Worm (Caenorhabditis elegans) whole organism, young adult: ENCODE results near the gene bcf-1.

Experiments used
- D2030.7 ChIP-seq: fragments of 200-800 bp; sonication (Bioruptor generic); IDR thresholded peaks from 2 replicates; pipeline ENCODE4 v1.3.6; 2022; ENCODE audit warnings: missing genetic modification reagents, missing genetic modification characterization, missing compliant biosample characterization
- F10E7.11 ChIP-seq: sonication (generic microtip); optimal IDR thresholded peaks from 2 replicates; lab custom pipeline; 2017; ENCODE audit warnings: mild to moderate bottlenecking, missing genetic modification characterization, moderate library complexity, missing compliant biosample characterization
- F33H1.4 ChIP-seq: fragments of 200-800 bp; sonication (Bioruptor generic); IDR thresholded peaks from 2 replicates; pipeline ENCODE4 v1.3.6; 2022; ENCODE audit warnings: missing genetic modification reagents, missing genetic modification characterization, missing compliant biosample characterization
- K11D2.4 ChIP-seq: fragments of 200-800 bp; sonication (Bioruptor generic); IDR thresholded peaks from 2 replicates; pipeline ENCODE4 v1.3.6; 2022; ENCODE audit warnings: missing genetic modification reagents, missing genetic modification characterization, missing compliant biosample characterization
- K12H6.12 ChIP-seq: fragments of 200-800 bp; sonication (Bioruptor generic); optimal IDR thresholded peaks from 2 replicates; lab custom pipeline; 2018; ENCODE audit warnings: mild to moderate bottlenecking, missing genetic modification characterization, missing compliant biosample characterization
- Y53G8AR.9 ChIP-seq: fragments of 200-800 bp; sonication (Bioruptor generic); conservative IDR thresholded peaks from 2 replicates; pipeline ENCODE4 v1.3.6; 2022; ENCODE audit warnings: missing genetic modification reagents, missing genetic modification characterization, missing compliant biosample characterization
- Y95B8A.8 ChIP-seq: fragments of 200-800 bp; sonication (Bioruptor generic); IDR thresholded peaks from 2 replicates; pipeline ENCODE4 v1.3.6; 2022; ENCODE audit warnings: missing genetic modification reagents, missing genetic modification characterization, missing compliant biosample characterization
- ZK185.1 ChIP-seq: sonication (generic microtip); optimal IDR thresholded peaks from 2 replicates; lab custom pipeline; 2016; ENCODE audit warnings: mild to moderate bottlenecking, missing genetic modification characterization, missing compliant biosample characterization; ENCODE audit not compliant: poor library complexity, severe bottlenecking
- ama-1 ChIP-seq, 3 experiments: fragments of 150-350 bp in 1 of 3; sonication (generic microtip) in 2 of 3; optimal IDR thresholded peaks; 2 replicates each; lab custom pipeline; 2014 to 2018; ENCODE audit warnings: missing biosample characterization in 2 of 3, missing genetic modification characterization in 2 of 3, missing genetic modification reagents in 2 of 3
- aptf-2 ChIP-seq: fragments of 200-800 bp; sonication (Bioruptor generic); conservative IDR thresholded peaks from 2 replicates; pipeline ENCODE4 v1.3.6; 2022; ENCODE audit warnings: missing genetic modification reagents, missing genetic modification characterization, missing compliant biosample characterization
- attf-3 ChIP-seq: fragments of 200-800 bp; sonication (Bioruptor generic); conservative IDR thresholded peaks from 2 replicates; pipeline ENCODE4 v1.3.6; 2022; ENCODE audit warnings: missing genetic modification reagents, missing genetic modification characterization, missing compliant biosample characterization
- ccch-3 ChIP-seq: fragments of 200-800 bp; sonication (Bioruptor generic); optimal IDR thresholded peaks from 2 replicates; lab custom pipeline; 2018; ENCODE audit warnings: mild to moderate bottlenecking, missing genetic modification characterization, missing compliant biosample characterization
- cebp-1 ChIP-seq, 2 experiments: fragments of 200-800 bp in 1 of 2; sonication (Bioruptor generic) in 1 of 2; sonication (generic microtip) in 1 of 2; IDR thresholded peaks in 1 of 2; optimal IDR thresholded peaks in 1 of 2; 2 replicates each; pipeline versions ENCODE4 v1.3.6 to Lab custom; 2017 to 2022; ENCODE audit warnings: missing compliant biosample characterization in 2 of 2, missing genetic modification characterization in 2 of 2, mild to moderate bottlenecking in 1 of 2, missing genetic modification reagents in 1 of 2, moderate library complexity in 1 of 2
- die-1 ChIP-seq: sonication (generic microtip); optimal IDR thresholded peaks from 2 replicates; lab custom pipeline; 2016; ENCODE audit warnings: missing genotype, mild to moderate bottlenecking, missing genetic modification characterization, missing compliant biosample characterization
- dox-1 ChIP-seq: fragments of 200-800 bp; sonication (Bioruptor generic); IDR thresholded peaks from 2 replicates; pipeline ENCODE4 v1.3.6; 2022; ENCODE audit warnings: missing genetic modification reagents, missing genetic modification characterization, missing compliant biosample characterization
- egl-18 ChIP-seq: fragments of 200-800 bp; sonication (Bioruptor generic); IDR thresholded peaks from 2 replicates; pipeline ENCODE4 v1.3.6; 2022; ENCODE audit warnings: missing genetic modification reagents, missing genetic modification characterization, missing compliant biosample characterization
- ekl-4 ChIP-seq: fragments of 200-800 bp; sonication (Bioruptor generic); IDR thresholded peaks from 2 replicates; pipeline ENCODE4 v1.3.6; 2022; ENCODE audit warnings: missing genetic modification reagents, missing genetic modification characterization, missing compliant biosample characterization
- hmg-1.2 ChIP-seq: fragments of 200-800 bp; sonication (Bioruptor generic); IDR thresholded peaks from 2 replicates; pipeline ENCODE4 v1.3.6; 2022; ENCODE audit warnings: missing genetic modification reagents, missing genetic modification characterization, missing compliant biosample characterization
- lin-26 ChIP-seq: fragments of 200-800 bp; sonication (Bioruptor generic); IDR thresholded peaks from 2 replicates; pipeline ENCODE4 v1.3.6; 2022; ENCODE audit warnings: missing genetic modification reagents, missing genetic modification characterization, missing compliant biosample characterization
- lin-54 ChIP-seq: fragments of 200-800 bp; sonication (Bioruptor generic); optimal IDR thresholded peaks from 2 replicates; lab custom pipeline; 2018; ENCODE audit warnings: mild to moderate bottlenecking, missing genetic modification characterization, missing compliant biosample characterization
- lsl-1 ChIP-seq: fragments of 200-800 bp; sonication (Bioruptor generic); optimal IDR thresholded peaks from 2 replicates; lab custom pipeline; 2018; ENCODE audit warnings: mild to moderate bottlenecking, missing genetic modification characterization, moderate library complexity, missing compliant biosample characterization
- madf-3 ChIP-seq: fragments of 200-800 bp; sonication (Bioruptor generic); IDR thresholded peaks from 2 replicates; pipeline ENCODE4 v1.3.6; 2022; ENCODE audit warnings: missing genetic modification reagents, missing genetic modification characterization, missing compliant biosample characterization
- madf-6 ChIP-seq: fragments of 200-800 bp; sonication (Bioruptor generic); IDR thresholded peaks from 2 replicates; pipeline ENCODE4 v1.3.6; 2022; ENCODE audit warnings: missing genetic modification reagents, missing genetic modification characterization, missing compliant biosample characterization
- madf-8 ChIP-seq: fragments of 200-800 bp; sonication (Bioruptor generic); conservative IDR thresholded peaks from 2 replicates; pipeline ENCODE4 v1.3.6; 2022; ENCODE audit warnings: missing genetic modification reagents, missing genetic modification characterization, missing compliant biosample characterization
- mcd-1 ChIP-seq: fragments of 200-800 bp; sonication (Bioruptor generic); IDR thresholded peaks from 2 replicates; pipeline ENCODE4 v1.3.6; 2022; ENCODE audit warnings: missing genetic modification reagents, missing genetic modification characterization, missing compliant biosample characterization
- mxl-1 ChIP-seq: sonication (generic microtip); optimal IDR thresholded peaks from 2 replicates; lab custom pipeline; 2016; ENCODE audit warnings: missing genetic modification characterization, missing compliant biosample characterization
- nfyb-1 ChIP-seq: fragments of 200-800 bp; sonication (Bioruptor generic); IDR thresholded peaks from 2 replicates; pipeline ENCODE4 v1.3.6; 2022; ENCODE audit warnings: missing genetic modification reagents, missing genetic modification characterization, missing compliant biosample characterization
- nhr-80 ChIP-seq: sonication (generic microtip); optimal IDR thresholded peaks from 2 replicates; lab custom pipeline; 2016; ENCODE audit warnings: missing genetic modification characterization, missing compliant biosample characterization
- snpc-3.4 ChIP-seq: sonication (generic microtip); optimal IDR thresholded peaks from 2 replicates; lab custom pipeline; 2017; ENCODE audit warnings: missing genetic modification characterization, mild to moderate bottlenecking, missing compliant biosample characterization, antibody characterized with exemption, moderate library complexity, missing genotype, missing genetic modification reagents
- snpc-4 ChIP-seq, 5 experiments: fragments of 150-350 bp in 1 of 5; sonication (generic microtip) in 4 of 5; optimal IDR thresholded peaks; 2 replicates each; lab custom pipeline; 2014 to 2018; ENCODE audit warnings: missing genetic modification characterization in 5 of 5, missing biosample characterization in 3 of 5, antibody characterized with exemption in 2 of 5, mild to moderate bottlenecking in 2 of 5, missing compliant biosample characterization in 2 of 5, missing genotype in 2 of 5, moderate library complexity in 2 of 5, missing genetic modification reagents in 1 of 5
- tbp1 ChIP-seq: fragments of 200-800 bp; sonication (Bioruptor generic); optimal IDR thresholded peaks from 2 replicates; lab custom pipeline; 2018; ENCODE audit warnings: mild to moderate bottlenecking, missing genetic modification characterization, missing compliant biosample characterization
- zfh-2 ChIP-seq: fragments of 200-800 bp; sonication (Bioruptor generic); conservative IDR thresholded peaks from 2 replicates; pipeline ENCODE4 v1.3.6; 2022; ENCODE audit warnings: missing genetic modification reagents, missing genetic modification characterization, missing compliant biosample characterization
- ztf-18 ChIP-seq: sonication (generic microtip); optimal IDR thresholded peaks from 2 replicates; lab custom pipeline; 2016; ENCODE audit warnings: missing genotype, mild to moderate bottlenecking, missing genetic modification characterization, missing compliant biosample characterization
- ztf-25 ChIP-seq: fragments of 200-800 bp; sonication (Bioruptor generic); IDR thresholded peaks from 2 replicates; pipeline ENCODE4 v1.3.6; 2022; ENCODE audit warnings: missing genetic modification reagents, missing genetic modification characterization, missing compliant biosample characterization
- ztf-6 ChIP-seq: fragments of 200-800 bp; sonication (Bioruptor generic); IDR thresholded peaks from 2 replicates; pipeline ENCODE4 v1.3.6; 2022; ENCODE audit warnings: missing genetic modification reagents, missing genetic modification characterization, missing compliant biosample characterization

Gene bcf-1

DNA sequence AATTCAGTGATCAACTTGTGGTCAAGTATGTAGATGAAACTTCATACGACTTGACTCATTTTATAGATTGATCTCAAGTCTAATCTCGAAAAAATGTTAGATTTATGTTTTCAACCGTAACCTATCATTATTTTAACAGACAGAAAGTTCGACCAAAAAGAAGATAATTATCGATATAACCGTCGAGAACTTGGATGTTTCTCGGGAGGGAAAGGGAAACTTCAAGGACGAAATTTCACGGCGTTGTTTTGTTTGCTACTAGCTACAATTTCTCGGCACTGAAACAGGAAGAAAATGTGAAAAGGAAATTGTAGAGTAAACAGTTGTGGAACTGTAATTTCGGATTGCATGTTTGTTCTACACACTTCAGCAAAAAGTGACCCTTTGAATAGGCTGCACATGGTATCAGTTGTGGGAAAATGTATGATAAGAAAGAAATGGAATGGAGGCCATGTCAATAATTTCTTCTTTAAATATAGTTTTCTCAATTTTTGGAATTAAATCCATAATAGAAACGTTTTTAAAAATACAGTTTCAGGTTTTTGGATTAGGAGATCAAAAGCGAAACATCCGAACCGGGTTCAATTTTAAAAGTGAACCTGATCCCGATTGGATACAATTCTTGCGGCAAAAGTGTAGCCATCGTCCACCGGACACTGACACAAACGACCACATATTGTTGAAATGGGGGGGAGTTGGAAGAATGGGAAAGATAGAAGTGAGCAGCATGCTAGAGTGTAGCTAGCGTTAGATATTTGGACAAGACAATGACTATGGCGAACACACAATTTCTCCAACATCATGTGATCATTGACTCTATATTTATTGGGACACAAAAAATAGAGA is 22.2 kb upstream of the bcf-1 start:
- TF ChIP-seq zfh-2: no peak
- no peak for TF ChIP-seq ama-1 (optimal IDR thresholded peaks at IDR 0.05; lab: Kevin White, UChicago)
- peak in 1 of 2 experiments; percentile 8 for TF ChIP-seq ama-1 (GFP tag; optimal IDR thresholded peaks at IDR 0.05; lab: Kevin White, UChicago)
- TF ChIP-seq madf-3: no peak
- TF ChIP-seq lin-26: no peak
- TF ChIP-seq attf-3 (GFP tag; lab: Robert Waterston, UW): no peak
- TF ChIP-seq F10E7.11 (tag; lab: Kevin White, UChicago): no peak
- TF ChIP-seq F33H1.4 (GFP tag; lab: Robert Waterston, UW): 0 out of 2 replicates have a peak, but pooled peaks have one; percentile 9
- TF ChIP-seq nfyb-1 (GFP tag; lab: Robert Waterston, UW): peak; percentile 52; the same call in 1 of the 2 replicates
- no peak for TF ChIP-seq snpc-4 (GFP tag; optimal IDR thresholded peaks at IDR 0.05; lab: Kevin White, UChicago)
- TF ChIP-seq snpc-4 (tag; optimal IDR thresholded peaks at IDR 0.05; lab: Kevin White, UChicago): peak in 1 of 4 experiments; percentile 1
- TF ChIP-seq nhr-80 (tag; lab: Kevin White, UChicago): peak; percentile 71
- TF ChIP-seq snpc-3.4 (tag; lab: Kevin White, UChicago): no peak
- no peak for TF ChIP-seq ztf-25
- no peak for TF ChIP-seq cebp-1 (GFP tag; IDR thresholded peaks at IDR 0.05; lab: Robert Waterston, UW)
- TF ChIP-seq cebp-1 (tag; optimal IDR thresholded peaks at IDR 0.05; lab: Kevin White, UChicago): peak; percentile 48
- no peak for TF ChIP-seq K11D2.4 (GFP tag; lab: Robert Waterston, UW)

DNA sequence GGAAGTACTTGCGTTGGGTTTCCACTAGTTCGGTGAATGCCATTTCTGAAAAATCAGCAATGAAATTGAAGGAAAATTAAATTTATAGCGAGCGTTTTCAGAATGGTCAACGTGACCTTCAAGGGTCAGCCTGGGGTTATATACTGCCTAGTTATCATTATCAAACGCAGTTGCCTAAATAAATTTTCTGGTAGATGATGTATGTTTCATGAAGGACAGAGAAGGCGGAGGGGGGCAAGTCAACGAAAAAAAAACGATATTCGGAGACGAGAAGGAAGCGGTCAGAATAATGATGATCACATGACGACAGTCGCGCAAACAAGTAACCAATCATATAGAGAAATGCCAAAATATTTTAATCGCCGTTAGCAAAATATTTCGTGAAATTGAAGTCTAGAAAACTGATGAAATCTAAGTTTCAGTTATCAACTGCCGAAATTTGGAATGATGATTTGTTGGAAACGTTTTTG is 21.3 kb upstream of the bcf-1 start, which contains the start of gene alh-4:
TSS of gene alh-4 (minus strand) at position 51 of the 470 bp plus-strand sequence.
- no peak for TF ChIP-seq egl-18 (GFP tag; lab: Robert Waterston, UW)
- no peak for TF ChIP-seq cebp-1 (GFP tag; IDR thresholded peaks at IDR 0.05; lab: Robert Waterston, UW)
- TF ChIP-seq cebp-1 (tag; optimal IDR thresholded peaks at IDR 0.05; lab: Kevin White, UChicago): peak; percentile 17
- no peak for TF ChIP-seq mxl-1
- TF ChIP-seq, all 124 proteins: peak for 1

DNA sequence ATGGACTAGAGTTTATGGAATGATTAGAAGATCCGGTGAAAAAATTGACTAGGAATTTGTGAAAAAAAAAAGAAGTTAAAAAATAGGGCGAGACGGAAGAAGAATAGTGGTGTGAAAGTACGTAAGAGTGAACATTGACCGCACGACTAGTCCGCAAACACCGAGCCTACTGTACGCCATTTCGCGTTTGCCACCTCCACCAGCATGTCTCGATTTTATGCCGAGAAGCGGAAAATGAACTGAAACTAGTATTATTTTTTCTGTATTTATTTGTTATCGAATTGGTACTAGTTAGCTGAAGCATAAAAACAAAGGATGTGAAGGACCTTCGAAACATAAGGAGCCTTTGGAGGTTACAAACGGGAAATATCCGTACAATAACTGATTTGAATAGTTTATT is 18.9 kb upstream of the bcf-1 start:
- peak; percentile 13; the same call in 1 of the 2 replicates for TF ChIP-seq D2030.7 (GFP tag; lab: Robert Waterston, UW)
- TF ChIP-seq ztf-6 (GFP tag; lab: Robert Waterston, UW): peak; percentile 37; the same call in 1 of the 2 replicates
- peak; percentile 39; the same call in 1 of the 2 replicates for TF ChIP-seq mcd-1
- TF ChIP-seq lsl-1 (GFP tag; lab: Kevin White, UChicago): peak; percentile 53
- 0 out of 2 replicates have a peak, but pooled peaks have one; percentile 10 for TF ChIP-seq dox-1 (GFP tag; lab: Robert Waterston, UW)
- TF ChIP-seq cebp-1 (GFP tag; IDR thresholded peaks at IDR 0.05; lab: Robert Waterston, UW): no peak
- TF ChIP-seq cebp-1 (tag; optimal IDR thresholded peaks at IDR 0.05; lab: Kevin White, UChicago): peak; percentile 27
- 0 out of 2 replicates have a peak, but pooled peaks have one; percentile 27 for TF ChIP-seq Y53G8AR.9 (GFP tag; lab: Robert Waterston, UW)
- no peak for TF ChIP-seq mxl-1
- no peak for TF ChIP-seq die-1 (tag; lab: Kevin White, UChicago)
- TF ChIP-seq snpc-4 (GFP tag; optimal IDR thresholded peaks at IDR 0.05; lab: Kevin White, UChicago): no peak
- TF ChIP-seq snpc-4 (tag; optimal IDR thresholded peaks at IDR 0.05; lab: Kevin White, UChicago): peak in 1 of 4 experiments; percentile 5
- peak; percentile 25 for TF ChIP-seq lin-54 (GFP tag; lab: Kevin White, UChicago)
- TF ChIP-seq ztf-18 (tag; lab: Kevin White, UChicago): no peak
- no peak for TF ChIP-seq tbp1
- TF ChIP-seq madf-6 (GFP tag; lab: Robert Waterston, UW): peak; percentile 52; the same call in 1 of the 2 replicates
- TF ChIP-seq ama-1 (optimal IDR thresholded peaks at IDR 0.05; lab: Kevin White, UChicago): peak; percentile 5
- TF ChIP-seq ama-1 (GFP tag; optimal IDR thresholded peaks at IDR 0.05; lab: Kevin White, UChicago): no peak
- 0 out of 2 replicates have a peak, but pooled peaks have one; percentile 45 for TF ChIP-seq Y95B8A.8 (GFP tag; lab: Robert Waterston, UW)
- TF ChIP-seq ekl-4 (GFP tag; lab: Robert Waterston, UW): peak; percentile 24; the same call in 1 of the 2 replicates
- peak; percentile 28; the same call in 1 of the 2 replicates for TF ChIP-seq hmg-1.2 (GFP tag; lab: Robert Waterston, UW)
- TF ChIP-seq K12H6.12 (tag; lab: Kevin White, UChicago): no peak
- TF ChIP-seq ccch-3 (GFP tag; lab: Kevin White, UChicago): no peak
- peak; percentile 37; the same call in 1 of the 2 replicates for TF ChIP-seq F33H1.4 (GFP tag; lab: Robert Waterston, UW)
- 0 out of 2 replicates have a peak, but pooled peaks have one; percentile 50 for TF ChIP-seq nfyb-1 (GFP tag; lab: Robert Waterston, UW)
- TF ChIP-seq ZK185.1 (tag; lab: Kevin White, UChicago): peak; percentile 19
- TF ChIP-seq K11D2.4 (GFP tag; lab: Robert Waterston, UW): peak; percentile 37; the same call in 1 of the 2 replicates
- TF ChIP-seq nhr-80 (tag; lab: Kevin White, UChicago): peak; percentile 16
- TF ChIP-seq aptf-2: no peak
- TF ChIP-seq madf-8 (GFP tag; lab: Robert Waterston, UW): no peak
- TF ChIP-seq, all 124 proteins: peak for 19
